Worm (Caenorhabditis elegans): ENCODE data around the gene R02D5.1.

ce11 chrV:14464368-14464767 lies 43.7 kb upstream of the R02D5.1 start, which contains the start of gene F08H9.4:
- TF ChIP-seq ztf-29 (GFP tag; IDR thresholded peaks at IDR 0.05) (no peak), cog-1 (tag; optimal IDR thresholded peaks at IDR 0.05) (no peak), ref-1 (GFP tag; conservative IDR thresholded peaks at IDR 0.05) (no peak)
